Worm (Caenorhabditis elegans) whole organism, L4 larva: ENCODE measurements around the gene F55E10.1.

ENCODE experiments used
- F26F4.8 ChIP-seq: fragments of 200-800 bp; sonication (Bioruptor generic); conservative IDR thresholded peaks from 2 replicates; pipeline ENCODE4 v1.3.6; 2022; ENCODE audit warnings: missing genetic modification characterization, missing compliant biosample characterization
- ama-1 ChIP-seq: fragments of 150-350 bp; optimal IDR thresholded peaks from 2 replicates; lab custom pipeline; 2014; ENCODE audit warnings: inconsistent platforms, mixed read lengths
- ceh-32 ChIP-seq: sonication (generic microtip); optimal IDR thresholded peaks from 2 replicates; lab custom pipeline; 2016; ENCODE audit warnings: mild to moderate bottlenecking, missing genetic modification characterization, missing compliant biosample characterization; ENCODE audit not compliant: poor library complexity
- ces-1 ChIP-seq: fragments of 150-350 bp; sonication (generic microtip); optimal IDR thresholded peaks from 4 replicates; lab custom pipeline; 2014; ENCODE audit warnings: missing biosample characterization, missing genetic modification reagents, missing genetic modification characterization
- lin-29 ChIP-seq: fragments of 200-800 bp; sonication (Bioruptor generic); IDR thresholded peaks from 2 replicates; pipeline ENCODE4 v1.3.6; 2022; ENCODE audit warnings: missing genetic modification reagents, missing genetic modification characterization, missing compliant biosample characterization

DNA sequence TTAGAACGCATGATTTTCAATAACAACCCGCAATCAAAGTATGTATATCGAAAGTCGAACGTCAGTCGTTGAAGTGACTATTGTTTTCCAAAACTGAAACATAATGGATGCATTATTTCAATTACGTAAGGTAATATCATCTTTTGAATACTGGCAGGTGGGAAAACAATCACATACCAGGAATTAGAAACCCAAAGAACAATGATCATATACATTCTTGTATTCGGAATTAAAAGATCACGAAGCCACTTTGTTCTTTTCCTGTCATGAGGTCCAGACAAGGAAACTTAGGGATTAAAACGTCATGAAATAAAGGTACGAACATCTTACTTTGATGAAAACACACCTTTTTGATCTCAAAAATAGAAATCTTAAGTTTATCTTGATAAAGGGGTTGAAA is 20.6 kb downstream of the F55E10.1 start:
- no peak for TF ChIP-seq F26F4.8 (GFP tag; lab: Robert Waterston, UW)
- TF ChIP-seq ces-1 (GFP tag; lab: Kevin White, UChicago) = no peak
- TF ChIP-seq lin-29 = no peak
- no peak for TF ChIP-seq ama-1 (lab: Kevin White, UChicago)
- no peak for TF ChIP-seq ceh-32 (tag; lab: Kevin White, UChicago)
